Worm (Caenorhabditis elegans) whole organism, L4 larva: Measurements from ENCODE around the gene F19B10.13.

ENCODE experiments used
- F37D6.2 ChIP-seq: sonication (generic microtip); optimal IDR thresholded peaks from 2 replicates; lab custom pipeline; 2016; ENCODE audit warnings: mild to moderate bottlenecking, missing genetic modification characterization, missing compliant biosample characterization
- F49E8.2 ChIP-seq: sonication (generic microtip); optimal IDR thresholded peaks from 2 replicates; lab custom pipeline; 2016; ENCODE audit warnings: missing compliant biosample characterization, mild to moderate bottlenecking, missing genetic modification characterization, borderline replicate concordance
- R02D3.7 ChIP-seq: fragments of 150-350 bp; sonication (generic microtip); optimal IDR thresholded peaks from 3 replicates; lab custom pipeline; 2014; ENCODE audit warnings: missing biosample characterization, missing genetic modification characterization
- Y105C5A.15 ChIP-seq: fragments of 200-800 bp; sonication (Bioruptor generic); IDR thresholded peaks from 2 replicates; pipeline ENCODE4 v1.3.6; 2022; ENCODE audit warnings: missing genetic modification characterization, missing compliant biosample characterization
- Y48G9A.11 ChIP-seq: fragments of 200-800 bp; sonication (Bioruptor generic); IDR thresholded peaks from 2 replicates; pipeline ENCODE4 v1.3.6; 2022; ENCODE audit warnings: missing genetic modification reagents, missing genetic modification characterization, missing compliant biosample characterization
- ZK546.5 ChIP-seq, 2 experiments: sonication (generic microtip); optimal IDR thresholded peaks; 2 replicates each; lab custom pipeline; 2017; ENCODE audit warnings: missing biosample characterization in 2 of 2, missing genetic modification characterization in 2 of 2
- aha-1 ChIP-seq: fragments of 150-350 bp; peaks from one replicate; lab custom pipeline; 2014; ENCODE audit warnings: missing biosample characterization, missing genetic modification characterization
- aly-2 ChIP-seq: sonication (generic microtip); optimal IDR thresholded peaks from 2 replicates; lab custom pipeline; 2018; ENCODE audit warnings: missing biosample characterization, missing genetic modification characterization
- ama-1 ChIP-seq: fragments of 150-350 bp; optimal IDR thresholded peaks from 2 replicates; lab custom pipeline; 2014; ENCODE audit warnings: inconsistent platforms, mixed read lengths
- arid-1 ChIP-seq: fragments of 200-800 bp; sonication (Bioruptor generic); conservative IDR thresholded peaks from 2 replicates; pipeline ENCODE4 v1.3.6; 2022; ENCODE audit warnings: missing genetic modification reagents, missing genetic modification characterization, missing compliant biosample characterization
- attf-4 ChIP-seq: sonication (generic microtip); optimal IDR thresholded peaks from 3 replicates; lab custom pipeline; 2017; ENCODE audit warnings: missing biosample characterization, missing genetic modification characterization
- ceh-20 ChIP-seq: fragments of 200-800 bp; sonication (Bioruptor generic); IDR thresholded peaks from 2 replicates; pipeline ENCODE4 v1.3.6; 2022; ENCODE audit warnings: missing genetic modification reagents, missing genetic modification characterization, missing compliant biosample characterization
- ceh-28 ChIP-seq: fragments of 150-350 bp; optimal IDR thresholded peaks from 2 replicates; lab custom pipeline; 2014; ENCODE audit warnings: missing biosample characterization, missing genetic modification reagents, missing genetic modification characterization
- ceh-62 ChIP-seq: sonication (generic microtip); optimal IDR thresholded peaks from 2 replicates; lab custom pipeline; 2017; ENCODE audit warnings: missing biosample characterization, missing genetic modification characterization
- ces-1 ChIP-seq: fragments of 150-350 bp; sonication (generic microtip); optimal IDR thresholded peaks from 4 replicates; lab custom pipeline; 2014; ENCODE audit warnings: missing biosample characterization, missing genetic modification reagents, missing genetic modification characterization
- ctbp-1 ChIP-seq: fragments of 200-800 bp; sonication (Bioruptor generic); IDR thresholded peaks from 2 replicates; pipeline ENCODE4 v1.3.6; 2022; ENCODE audit warnings: missing genetic modification reagents, missing genetic modification characterization, missing compliant biosample characterization
- daf-16 ChIP-seq, 3 experiments: sonication (generic microtip); optimal IDR thresholded peaks; 2 replicates each; lab custom pipeline; 2016 to 2017; ENCODE audit warnings: missing genetic modification characterization in 3 of 3, missing genetic modification reagents in 3 of 3, mild to moderate bottlenecking in 2 of 3, missing compliant biosample characterization in 2 of 3, missing biosample characterization in 1 of 3, moderate library complexity in 1 of 3
- daf-19 ChIP-seq: fragments of 200-800 bp; sonication (Bioruptor generic); conservative IDR thresholded peaks from 2 replicates; pipeline ENCODE4 v1.3.6; 2022; ENCODE audit warnings: missing genetic modification characterization, missing compliant biosample characterization
- dmd-6 ChIP-seq: fragments of 200-800 bp; sonication (Bioruptor generic); IDR thresholded peaks from 2 replicates; pipeline ENCODE4 v1.3.6; 2022; ENCODE audit warnings: missing genetic modification reagents, missing genetic modification characterization, missing compliant biosample characterization
- dmd-9 ChIP-seq: fragments of 200-800 bp; sonication (Bioruptor generic); IDR thresholded peaks from 2 replicates; pipeline ENCODE4 v1.3.6; 2022; ENCODE audit warnings: missing genetic modification reagents, missing genetic modification characterization, missing compliant biosample characterization
- dve-1 ChIP-seq: sonication (generic microtip); optimal IDR thresholded peaks from 2 replicates; lab custom pipeline; 2017; ENCODE audit warnings: antibody characterized with exemption, mild to moderate bottlenecking, missing genetic modification characterization, missing compliant biosample characterization; ENCODE audit not compliant: insufficient read depth
- hif-1 ChIP-seq, 2 experiments: sonication (generic microtip); optimal IDR thresholded peaks; 2 replicates each; lab custom pipeline; 2016 to 2017; ENCODE audit warnings: missing compliant biosample characterization in 2 of 2, missing genetic modification characterization in 2 of 2, missing genetic modification reagents in 2 of 2, missing genotype in 2 of 2, mild to moderate bottlenecking in 1 of 2
- jun-1 ChIP-seq: fragments of 150-350 bp; optimal IDR thresholded peaks from 2 replicates; lab custom pipeline; 2014; ENCODE audit warnings: missing biosample characterization, missing genetic modification reagents, missing genetic modification characterization
- lin-15B ChIP-seq: fragments of 150-350 bp; sonication (generic microtip); optimal IDR thresholded peaks from 3 replicates; lab custom pipeline; 2014; ENCODE audit warnings: missing biosample characterization, missing genetic modification characterization
- lin-29 ChIP-seq: fragments of 200-800 bp; sonication (Bioruptor generic); IDR thresholded peaks from 2 replicates; pipeline ENCODE4 v1.3.6; 2022; ENCODE audit warnings: missing genetic modification reagents, missing genetic modification characterization, missing compliant biosample characterization
- lin-38 ChIP-seq: fragments of 200-800 bp; sonication (Bioruptor generic); IDR thresholded peaks from 2 replicates; pipeline ENCODE4 v1.3.6; 2022; ENCODE audit warnings: missing genetic modification reagents, missing genetic modification characterization, missing compliant biosample characterization
- lin-39 ChIP-seq: fragments of 150-350 bp; optimal IDR thresholded peaks from 2 replicates; lab custom pipeline; 2014; ENCODE audit warnings: missing biosample characterization, missing genetic modification reagents, missing genetic modification characterization
- lir-3 ChIP-seq: sonication (generic microtip); optimal IDR thresholded peaks from 2 replicates; lab custom pipeline; 2016; ENCODE audit warnings: mild to moderate bottlenecking, missing genetic modification characterization, missing compliant biosample characterization
- mxl-2 ChIP-seq: fragments of 200-800 bp; sonication (Bioruptor generic); conservative IDR thresholded peaks from 2 replicates; pipeline ENCODE4 v1.3.6; 2022; ENCODE audit warnings: missing genetic modification reagents, missing genetic modification characterization, missing compliant biosample characterization
- nhr-28 ChIP-seq: fragments of 150-350 bp; optimal IDR thresholded peaks from 2 replicates; lab custom pipeline; 2014; ENCODE audit warnings: missing biosample characterization, missing genetic modification characterization
- nhr-42 ChIP-seq: fragments of 200-800 bp; sonication (Bioruptor generic); IDR thresholded peaks from 2 replicates; pipeline ENCODE4 v1.3.6; 2022; ENCODE audit warnings: missing genetic modification characterization, missing compliant biosample characterization
- nhr-48 ChIP-seq: sonication (generic microtip); optimal IDR thresholded peaks from 2 replicates; lab custom pipeline; 2016; ENCODE audit warnings: mild to moderate bottlenecking, missing genetic modification characterization, missing compliant biosample characterization
- nhr-6 ChIP-seq: fragments of 150-350 bp; optimal IDR thresholded peaks from 2 replicates; lab custom pipeline; 2014; ENCODE audit warnings: missing biosample characterization, missing genetic modification characterization
- nhr-76 ChIP-seq: fragments of 150-350 bp; optimal IDR thresholded peaks from 2 replicates; lab custom pipeline; 2014; ENCODE audit warnings: missing biosample characterization, missing genetic modification characterization
- pha-4 ChIP-seq, 2 experiments: fragments of 150-350 bp in 1 of 2; fragments of 200-800 bp in 1 of 2; sonication (Bioruptor generic) in 1 of 2; IDR thresholded peaks in 1 of 2; optimal IDR thresholded peaks in 1 of 2; 2 replicates each; pipeline versions ENCODE4 v1.3.6 to Lab custom; 2014 to 2022; ENCODE audit warnings: missing genetic modification characterization in 2 of 2, missing genetic modification reagents in 2 of 2, missing biosample characterization in 1 of 2, missing compliant biosample characterization in 1 of 2
- php-3 ChIP-seq: fragments of 200-800 bp; sonication (Bioruptor generic); IDR thresholded peaks from 2 replicates; pipeline ENCODE4 v1.3.6; 2022; ENCODE audit warnings: missing genetic modification reagents, missing genetic modification characterization, missing compliant biosample characterization
- rbr-2 ChIP-seq: sonication (generic microtip); optimal IDR thresholded peaks from 2 replicates; lab custom pipeline; 2016; ENCODE audit warnings: missing genotype, missing genetic modification characterization, missing compliant biosample characterization
- sdz-12 ChIP-seq: fragments of 200-800 bp; sonication (Bioruptor generic); optimal IDR thresholded peaks from 2 replicates; lab custom pipeline; 2018; ENCODE audit warnings: mild to moderate bottlenecking, missing genetic modification characterization, missing compliant biosample characterization
- set-16 ChIP-seq: fragments of 200-800 bp; sonication (Bioruptor generic); IDR thresholded peaks from 2 replicates; pipeline ENCODE4 v1.3.6; 2022; ENCODE audit warnings: missing genetic modification reagents, missing genetic modification characterization, missing compliant biosample characterization
- skn-1 ChIP-seq: fragments of 150-350 bp; optimal IDR thresholded peaks from 2 replicates; lab custom pipeline; 2014; ENCODE audit warnings: missing biosample characterization, missing genetic modification characterization
- spr-1 ChIP-seq: sonication (generic microtip); optimal IDR thresholded peaks from 2 replicates; lab custom pipeline; 2016; ENCODE audit warnings: mild to moderate bottlenecking, missing genetic modification characterization, missing compliant biosample characterization
- spr-3 ChIP-seq: fragments of 200-800 bp; sonication (Bioruptor generic); optimal IDR thresholded peaks from 2 replicates; lab custom pipeline; 2018; ENCODE audit warnings: mild to moderate bottlenecking, missing genetic modification characterization, missing compliant biosample characterization
- zfp-2 ChIP-seq: sonication (generic microtip); optimal IDR thresholded peaks from 2 replicates; lab custom pipeline; 2016; ENCODE audit warnings: mild to moderate bottlenecking, missing genetic modification characterization, missing compliant biosample characterization
- zip-11 ChIP-seq: fragments of 200-800 bp; sonication (Bioruptor generic); IDR thresholded peaks from 2 replicates; pipeline ENCODE4 v1.3.6; 2022; ENCODE audit warnings: missing genetic modification characterization, missing compliant biosample characterization
- zip-2 ChIP-seq: fragments of 150-350 bp; optimal IDR thresholded peaks from 2 replicates; lab custom pipeline; 2014; ENCODE audit warnings: missing biosample characterization, missing genetic modification characterization
- ztf-11 ChIP-seq: fragments of 150-350 bp; optimal IDR thresholded peaks from 2 replicates; lab custom pipeline; 2014; ENCODE audit warnings: missing biosample characterization, missing genetic modification characterization
- ztf-7 ChIP-seq: fragments of 150-350 bp; optimal IDR thresholded peaks from 2 replicates; lab custom pipeline; 2014; ENCODE audit warnings: missing biosample characterization, missing genetic modification characterization

Gene F19B10.13

DNA sequence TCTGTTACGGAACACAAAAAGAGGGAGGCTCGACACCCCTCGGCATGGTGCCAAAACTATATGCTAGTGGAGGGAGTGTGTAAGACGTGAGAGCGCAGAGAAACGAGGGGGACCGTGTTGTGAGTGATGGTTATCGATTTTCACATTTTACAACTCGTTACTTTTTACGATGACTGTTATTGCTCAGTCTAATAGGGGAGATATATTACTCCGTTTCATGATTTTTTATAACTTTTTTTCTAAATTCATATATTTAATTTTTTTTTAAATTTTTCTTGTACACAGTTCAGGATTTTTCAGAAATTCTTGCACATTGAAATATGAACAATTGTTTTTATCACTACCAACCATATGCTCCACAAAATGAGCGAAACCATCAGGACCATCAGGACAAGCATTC, 6.7 kb upstream of the F19B10.13 start, which contains the start of gene F19B10.5:
Gene F19B10.5 (plus strand): TSS at position 301 of the 400 bp plus-strand sequence.
- TF ChIP-seq rbr-2 (no peak), nhr-6 (tag; lab: Kevin White, UChicago) (no peak), php-3 (GFP tag; lab: Robert Waterston, UW) (no peak), lin-29 (GFP tag; lab: Robert Waterston, UW) (no peak), sdz-12 (no peak), zip-2 (tag; lab: Kevin White, UChicago) (no peak), ceh-28 (tag; lab: Kevin White, UChicago) (no peak), arid-1 (GFP tag; lab: Robert Waterston, UW) (no peak), skn-1 (no peak), nhr-48 (tag; lab: Kevin White, UChicago) (no peak), lir-3 (no peak), attf-4 (tag; lab: Kevin White, UChicago) (no peak), ZK546.5 (tag; optimal IDR thresholded peaks at IDR 0.05; lab: Kevin White, UChicago) (no peak), Y48G9A.11 (no peak), R02D3.7 (tag; lab: Kevin White, UChicago) (no peak), dmd-9 (GFP tag; lab: Robert Waterston, UW) (no peak), hif-1 (tag; optimal IDR thresholded peaks at IDR 0.05; lab: Kevin White, UChicago) (no peak), ama-1 (no peak), aly-2 (tag; lab: Kevin White, UChicago) (no peak), ctbp-1 (GFP tag; lab: Robert Waterston, UW) (no peak)

DNA sequence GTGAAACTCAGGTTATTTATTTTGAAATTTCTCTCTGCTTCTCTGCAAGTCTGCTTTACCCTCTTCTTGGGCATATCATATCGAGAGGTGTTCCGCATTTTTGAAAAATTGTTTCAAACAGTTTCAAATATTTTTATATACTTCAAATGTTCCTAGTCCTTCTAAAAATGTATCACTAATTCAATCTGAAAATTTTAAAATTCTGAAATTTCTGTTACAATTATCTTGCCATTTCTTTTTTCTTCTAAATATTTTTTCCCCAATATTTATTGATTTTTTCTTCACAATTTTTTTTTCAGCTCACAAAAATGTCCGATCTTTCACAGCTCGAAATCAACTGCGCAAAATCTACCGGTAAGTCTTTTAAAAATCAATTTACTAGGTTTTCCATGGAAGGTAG, 2.3 kb upstream of the F19B10.13 start, which contains the start of gene F19B10.4:
Gene F19B10.4 (plus strand): TSS at position 301 of the 400 bp plus-strand sequence.
- TF ChIP-seq php-3 (GFP tag; lab: Robert Waterston, UW) = no peak
- no peak for TF ChIP-seq jun-1 (tag; lab: Kevin White, UChicago)
- no peak for TF ChIP-seq Y105C5A.15 (GFP tag; lab: Robert Waterston, UW)
- no peak for TF ChIP-seq F49E8.2 (tag; lab: Kevin White, UChicago)
- TF ChIP-seq daf-16 (GFP tag; optimal IDR thresholded peaks at IDR 0.05; lab: Kevin White, UChicago) = no peak
- no peak for TF ChIP-seq daf-16 (tag; optimal IDR thresholded peaks at IDR 0.05; lab: Kevin White, UChicago)
- no peak for TF ChIP-seq ces-1 (GFP tag; lab: Kevin White, UChicago)
- no peak for TF ChIP-seq zip-11 (GFP tag; lab: Robert Waterston, UW)
- no peak for TF ChIP-seq lin-39 (tag; lab: Kevin White, UChicago)
- no peak for TF ChIP-seq nhr-28
- TF ChIP-seq ztf-11 = no peak
- no peak for TF ChIP-seq nhr-76 (tag; lab: Kevin White, UChicago)
- no peak for TF ChIP-seq ceh-20 (GFP tag; lab: Robert Waterston, UW)
- no peak for TF ChIP-seq Y48G9A.11
- no peak for TF ChIP-seq ceh-28 (tag; lab: Kevin White, UChicago)
- no peak for TF ChIP-seq ztf-7 (tag; lab: Kevin White, UChicago)
- TF ChIP-seq ceh-62 (tag; lab: Kevin White, UChicago) = no peak

DNA sequence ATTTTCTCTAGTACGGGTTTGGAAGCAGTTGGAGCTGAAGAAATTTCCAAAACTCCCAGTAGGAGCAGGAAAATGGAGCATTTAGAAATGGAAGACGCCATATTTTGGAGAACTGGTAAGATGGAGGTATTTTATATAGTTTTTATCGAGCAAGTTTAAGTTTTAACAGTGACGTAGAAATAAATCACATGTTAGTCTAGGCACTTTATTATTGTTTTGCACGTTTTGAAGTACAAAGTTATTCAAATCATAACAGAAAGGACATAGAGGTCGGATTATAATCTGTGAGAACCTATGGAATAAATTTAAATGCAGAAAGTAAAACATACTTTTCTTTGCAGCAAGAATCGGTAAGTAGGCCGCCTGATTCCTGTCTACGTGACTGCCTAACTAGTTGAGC, 1.7 kb downstream of the F19B10.13 start, which contains the start of gene F19B10.6:
Gene F19B10.6 (minus strand): TSS at position 101 of the 400 bp plus-strand sequence.
- TF ChIP-seq F37D6.2 (tag; lab: Kevin White, UChicago) = no peak
- TF ChIP-seq set-16 (GFP tag; lab: Robert Waterston, UW) = no peak

DNA sequence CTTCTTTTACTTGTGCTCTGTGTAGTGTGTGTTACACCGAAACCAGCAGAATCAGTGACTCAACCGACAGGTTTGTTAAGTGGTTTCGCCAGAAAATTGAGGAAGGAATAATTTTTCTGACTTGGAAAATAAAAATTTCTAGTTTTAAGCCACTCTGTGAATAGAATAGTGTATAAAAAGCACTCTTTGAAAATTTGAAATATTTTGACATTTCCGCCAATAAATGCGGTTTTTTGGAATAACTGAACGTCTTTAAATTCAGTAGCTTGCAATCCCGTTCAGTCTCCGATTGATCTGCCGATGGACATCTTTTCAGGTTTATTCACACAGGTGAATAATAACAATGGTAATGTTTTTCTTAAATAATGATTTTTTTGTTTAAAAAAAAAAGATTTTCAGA, 2.4 kb downstream of the F19B10.13 start, which contains the start of gene F19B10.3:
Gene F19B10.3 (plus strand): TSS at position 301 of the 400 bp plus-strand sequence.
- TF ChIP-seq nhr-42 (GFP tag; lab: Robert Waterston, UW) = no peak
- no peak for TF ChIP-seq spr-1 (tag; lab: Kevin White, UChicago)
- TF ChIP-seq arid-1 (GFP tag; lab: Robert Waterston, UW) = no peak
- no peak for TF ChIP-seq lin-15B (tag; lab: Kevin White, UChicago)
- no peak for TF ChIP-seq set-16 (GFP tag; lab: Robert Waterston, UW)
- no peak for TF ChIP-seq nhr-48 (tag; lab: Kevin White, UChicago)
- no peak for TF ChIP-seq dve-1 (tag; lab: Kevin White, UChicago)
- no peak for TF ChIP-seq daf-19 (GFP tag; lab: Robert Waterston, UW)
- no peak for TF ChIP-seq dmd-6
- no peak for TF ChIP-seq zfp-2 (tag; lab: Kevin White, UChicago)
- no peak for TF ChIP-seq lin-38
- TF ChIP-seq mxl-2 (GFP tag; lab: Robert Waterston, UW) = no peak
- TF ChIP-seq zip-2 (tag; lab: Kevin White, UChicago) = no peak
- no peak for TF ChIP-seq aha-1
- TF ChIP-seq pha-4 (GFP tag; IDR thresholded peaks at IDR 0.05; lab: Robert Waterston, UW) = no peak
- no peak for TF ChIP-seq pha-4 (tag; optimal IDR thresholded peaks at IDR 0.05; lab: Kevin White, UChicago)
- TF ChIP-seq F37D6.2 (tag; lab: Kevin White, UChicago) = no peak
- no peak for TF ChIP-seq spr-3
